Worm (Caenorhabditis elegans): ENCODE results near the gene F47B8.1.

ce11 chrV:14311115-14311514 lies 3.0 kb downstream of the F47B8.1 start, which contains the start of gene ddn-3:
- TF ChIP-seq ama-1 (optimal IDR thresholded peaks at IDR 0.05) (no peak), ama-1 (GFP tag; optimal IDR thresholded peaks at IDR 0.05) (no peak), nhr-179 (tag; optimal IDR thresholded peaks at IDR 0.05) (no peak), somi-1 (GFP tag; optimal IDR thresholded peaks at IDR 0.05) (no peak), dpl-1 (GFP tag; optimal IDR thresholded peaks at IDR 0.05) (no peak), F57A8.1 (GFP tag; optimal IDR thresholded peaks at IDR 0.05) (no peak), xnd-1 (tag; optimal IDR thresholded peaks at IDR 0.05) (no peak), cebp-2 (GFP tag; IDR thresholded peaks at IDR 0.05) (no peak), F49E8.2 (tag; optimal IDR thresholded peaks at IDR 0.05; ENCODE audit: insufficient read depth) (no peak), B0336.3 (GFP tag; IDR thresholded peaks at IDR 0.05) (no peak), lin-26 (GFP tag; IDR thresholded peaks at IDR 0.05) (no peak), zim-3 (tag; optimal IDR thresholded peaks at IDR 0.05) (no peak)

Measured in whole organism, young adult.